Fruit fly (Drosophila melanogaster) whole organism, embryonic: ENCODE measurements around the gene BTBD9.

ENCODE experiments used
- CG11696 ChIP-seq: fragments of 200-800 bp; sonication (Bioruptor generic); IDR thresholded peaks from 2 replicates; pipeline ENCODE4 v1.3.6; 2022; ENCODE audit warnings: missing biosample characterization, missing genetic modification characterization
- CG11723 ChIP-seq: fragments of 200-800 bp; sonication (Bioruptor generic); optimal IDR thresholded peaks from 2 replicates; lab custom pipeline; 2017; ENCODE audit warnings: missing biosample characterization, mild to moderate bottlenecking, missing genetic modification characterization
- CG12104 ChIP-seq: fragments of 200-800 bp; sonication (Bioruptor generic); optimal IDR thresholded peaks from 3 replicates; lab custom pipeline; 2016; ENCODE audit warnings: missing biosample characterization, missing genetic modification characterization
- CG12942 ChIP-seq: fragments of 200-800 bp; sonication (Bioruptor generic); optimal IDR thresholded peaks from 3 replicates; lab custom pipeline; 2016; ENCODE audit warnings: missing biosample characterization, missing genetic modification characterization
- CG13287 ChIP-seq: fragments of 200-800 bp; sonication (Bioruptor generic); IDR thresholded peaks from 2 replicates; pipeline ENCODE4 v1.3.6; 2022; ENCODE audit warnings: missing biosample characterization, missing genetic modification characterization; ENCODE audit not compliant: partially characterized antibody
- CG13424 ChIP-seq: fragments of 200-800 bp; sonication (Bioruptor generic); optimal IDR thresholded peaks from 2 replicates; lab custom pipeline; 2019; ENCODE audit warnings: missing biosample characterization, mild to moderate bottlenecking, missing genetic modification characterization, moderate library complexity
- CG14860 ChIP-seq: fragments of 200-800 bp; sonication (Bioruptor generic); IDR thresholded peaks from 3 replicates; pipeline ENCODE4 v1.3.6; 2022; ENCODE audit warnings: missing biosample characterization, missing genetic modification characterization; ENCODE audit not compliant: partially characterized antibody
- CG17829 ChIP-seq: fragments of 200-800 bp; optimal IDR thresholded peaks from 2 replicates; lab custom pipeline; 2019; ENCODE audit warnings: missing biosample characterization, mild to moderate bottlenecking, missing genetic modification characterization, moderate library complexity
- CG31388 ChIP-seq: fragments of 200-800 bp; sonication (Bioruptor generic); optimal IDR thresholded peaks from 2 replicates; lab custom pipeline; 2016; ENCODE audit warnings: missing biosample characterization, missing genetic modification characterization
- CG3847 ChIP-seq: fragments of 200-800 bp; sonication (Bioruptor generic); IDR thresholded peaks from 2 replicates; pipeline ENCODE4 v1.3.6; 2022; ENCODE audit warnings: missing biosample characterization, missing genetic modification characterization
- CG6765 ChIP-seq: fragments of 200-800 bp; sonication (Bioruptor generic); optimal IDR thresholded peaks from 3 replicates; lab custom pipeline; 2017; ENCODE audit warnings: missing biosample characterization, mild to moderate bottlenecking, missing genetic modification characterization
- CG8281 ChIP-seq: fragments of 200-800 bp; sonication (Bioruptor generic); optimal IDR thresholded peaks from 2 replicates; lab custom pipeline; 2018; ENCODE audit warnings: missing biosample characterization, mild to moderate bottlenecking, missing genetic modification characterization, moderate library complexity
- CG8359 ChIP-seq: fragments of 200-800 bp; sonication (Bioruptor generic); optimal IDR thresholded peaks from 2 replicates; lab custom pipeline; 2017; ENCODE audit warnings: missing biosample characterization, mild to moderate bottlenecking, missing genetic modification characterization, borderline replicate concordance
- D ChIP-seq, 2 experiments: fragments of 200-800 bp in 1 of 2; fragments of >200 bp in 1 of 2; sonication (Bioruptor generic) in 1 of 2; optimal IDR thresholded peaks; 2 replicates in 1 of 2; 3 replicates in 1 of 2; lab custom pipeline; 2017; ENCODE audit warnings: mild to moderate bottlenecking in 1 of 2, missing biosample characterization in 1 of 2, missing genetic modification characterization in 1 of 2, missing genetic modification reagents in 1 of 2
- Dp ChIP-seq: fragments of 200-800 bp; sonication (Bioruptor generic); optimal IDR thresholded peaks from 2 replicates; lab custom pipeline; 2018; ENCODE audit warnings: missing biosample characterization, mild to moderate bottlenecking, missing genetic modification characterization, moderate library complexity
- Fer1 ChIP-seq: fragments of 200-800 bp; sonication (Bioruptor generic); optimal IDR thresholded peaks from 2 replicates; lab custom pipeline; 2017; ENCODE audit warnings: missing biosample characterization, mild to moderate bottlenecking, missing genetic modification characterization
- Fer3 ChIP-seq: fragments of 200-800 bp; sonication (Bioruptor generic); optimal IDR thresholded peaks from 2 replicates; lab custom pipeline; 2018; ENCODE audit warnings: missing biosample characterization, mild to moderate bottlenecking, missing genetic modification characterization, moderate library complexity
- HLH54F ChIP-seq: fragments of 200-800 bp; sonication (Bioruptor generic); optimal IDR thresholded peaks from 3 replicates; lab custom pipeline; 2016; ENCODE audit warnings: missing biosample characterization, missing genetic modification characterization
- Nf-YA ChIP-seq: fragments of 200-800 bp; sonication (Bioruptor generic); IDR thresholded peaks from 2 replicates; pipeline ENCODE4 v1.3.6; 2022; ENCODE audit warnings: missing biosample characterization, missing genetic modification characterization
- Ptx1 ChIP-seq: fragments of 200-800 bp; sonication (Bioruptor generic); IDR thresholded peaks from 2 replicates; pipeline ENCODE4 v1.3.6; 2022; ENCODE audit warnings: missing biosample characterization, missing genetic modification characterization
- Six4 ChIP-seq: fragments of 200-800 bp; sonication (Bioruptor generic); optimal IDR thresholded peaks from 2 replicates; lab custom pipeline; 2016; ENCODE audit warnings: missing biosample characterization, missing genetic modification characterization
- Sry-δ ChIP-seq: fragments of 200-800 bp; sonication (Bioruptor generic); optimal IDR thresholded peaks from 2 replicates; lab custom pipeline; 2016; ENCODE audit warnings: missing biosample characterization, missing genetic modification characterization
- Ssrp ChIP-seq: fragments of 200-800 bp; sonication (Bioruptor generic); optimal IDR thresholded peaks from 2 replicates; lab custom pipeline; 2018; ENCODE audit warnings: missing biosample characterization, mild to moderate bottlenecking, missing genetic modification characterization, moderate library complexity
- Stat92E ChIP-seq, 3 experiments: fragments of >200 bp in 2 of 3; fragments of 200-800 bp in 1 of 3; sonication (Bioruptor generic) in 1 of 3; optimal IDR thresholded peaks; 2 replicates each; lab custom pipeline; 2017 to 2019; ENCODE audit warnings: missing biosample characterization in 3 of 3, missing genetic modification characterization in 3 of 3, mild to moderate bottlenecking in 1 of 3, moderate library complexity in 1 of 3
- TFAM ChIP-seq: fragments of 200-800 bp; sonication (Bioruptor generic); optimal IDR thresholded peaks from 2 replicates; lab custom pipeline; 2017; ENCODE audit warnings: missing biosample characterization, missing genetic modification characterization, inconsistent platforms
- ac ChIP-seq: fragments of 200-800 bp; sonication (Bioruptor generic); optimal IDR thresholded peaks from 3 replicates; lab custom pipeline; 2017; ENCODE audit warnings: missing biosample characterization, mild to moderate bottlenecking, missing genetic modification characterization
- caup ChIP-seq: fragments of 200-800 bp; sonication (Bioruptor generic); optimal IDR thresholded peaks from 3 replicates; lab custom pipeline; 2017; ENCODE audit warnings: missing biosample characterization, mild to moderate bottlenecking, missing genetic modification characterization, moderate library complexity; ENCODE audit not compliant: severe bottlenecking
- cg ChIP-seq: fragments of 200-800 bp; sonication (Bioruptor generic); optimal IDR thresholded peaks from 3 replicates; lab custom pipeline; 2019; ENCODE audit warnings: missing biosample characterization, mild to moderate bottlenecking, missing genetic modification characterization, moderate library complexity
- chn ChIP-seq: fragments of 200-800 bp; sonication (Bioruptor generic); optimal IDR thresholded peaks from 2 replicates; lab custom pipeline; 2016; ENCODE audit warnings: missing biosample characterization, missing genetic modification characterization
- dan ChIP-seq: fragments of 200-800 bp; sonication (Bioruptor generic); IDR thresholded peaks from 2 replicates; pipeline ENCODE4 v1.3.6; 2022; ENCODE audit warnings: missing biosample characterization, missing genetic modification characterization
- danr ChIP-seq: fragments of 200-800 bp; sonication (Bioruptor generic); IDR thresholded peaks from 2 replicates; pipeline ENCODE4 v1.3.6; 2022; ENCODE audit warnings: missing biosample characterization, missing genetic modification characterization
- dati ChIP-seq: fragments of 200-800 bp; sonication (Bioruptor generic); IDR thresholded peaks from 2 replicates; pipeline ENCODE4 v1.3.6; 2022; ENCODE audit warnings: missing biosample characterization, missing genetic modification characterization
- dmrt11E ChIP-seq: fragments of 200-800 bp; sonication (Bioruptor generic); optimal IDR thresholded peaks from 3 replicates; lab custom pipeline; 2018; ENCODE audit warnings: missing biosample characterization, mild to moderate bottlenecking, missing genetic modification characterization, moderate library complexity
- ems ChIP-seq: fragments of 200-800 bp; sonication (Bioruptor generic); optimal IDR thresholded peaks from 3 replicates; lab custom pipeline; 2016; ENCODE audit warnings: missing biosample characterization, missing genetic modification characterization
- eve ChIP-seq, 2 experiments: fragments of >200 bp; optimal IDR thresholded peaks; 2 replicates each; lab custom pipeline; 2017; ENCODE audit warnings: missing biosample characterization in 2 of 2, missing genetic modification characterization in 2 of 2
- ewg ChIP-seq: fragments of 200-800 bp; sonication (Bioruptor generic); optimal IDR thresholded peaks from 3 replicates; lab custom pipeline; 2017; ENCODE audit warnings: mild to moderate bottlenecking, missing biosample characterization, missing genetic modification reagents, missing genetic modification characterization
- fu2 ChIP-seq: fragments of 200-800 bp; sonication (Bioruptor generic); optimal IDR thresholded peaks from 2 replicates; lab custom pipeline; 2016; ENCODE audit warnings: missing biosample characterization, missing genetic modification characterization
- gsb ChIP-seq: fragments of 200-800 bp; sonication (Bioruptor generic); IDR thresholded peaks from 2 replicates; pipeline ENCODE4 v1.3.6; 2022; ENCODE audit warnings: missing biosample characterization, missing genetic modification characterization
- gt ChIP-seq: fragments of 200-800 bp; sonication (Bioruptor generic); IDR thresholded peaks from 2 replicates; pipeline ENCODE4 v1.3.6; 2022; ENCODE audit warnings: missing biosample characterization, missing genetic modification characterization
- inv ChIP-seq: fragments of 200-800 bp; sonication (Bioruptor generic); IDR thresholded peaks from 2 replicates; pipeline ENCODE4 v1.3.6; 2022; ENCODE audit warnings: missing biosample characterization, missing genetic modification characterization; ENCODE audit not compliant: partially characterized antibody
- nmo ChIP-seq: fragments of 200-800 bp; sonication (Bioruptor generic); optimal IDR thresholded peaks from 2 replicates; lab custom pipeline; 2018; ENCODE audit warnings: missing biosample characterization, mild to moderate bottlenecking, missing genetic modification characterization, moderate library complexity
- onecut ChIP-seq: fragments of 200-800 bp; sonication (Bioruptor generic); IDR thresholded peaks from 2 replicates; pipeline ENCODE4 v1.3.6; 2022; ENCODE audit warnings: missing biosample characterization, missing genetic modification characterization
- pita ChIP-seq: fragments of 200-800 bp; sonication (Bioruptor generic); optimal IDR thresholded peaks from 2 replicates; lab custom pipeline; 2017; ENCODE audit warnings: missing biosample characterization, mild to moderate bottlenecking, missing genetic modification characterization
- pnt ChIP-seq: fragments of 200-800 bp; sonication (Bioruptor generic); optimal IDR thresholded peaks from 3 replicates; lab custom pipeline; 2016; ENCODE audit warnings: missing biosample characterization, missing genetic modification characterization
- pzg ChIP-seq: fragments of 200-800 bp; sonication (Bioruptor generic); optimal IDR thresholded peaks from 3 replicates; lab custom pipeline; 2018; ENCODE audit warnings: missing biosample characterization, mild to moderate bottlenecking, missing genetic modification characterization, moderate library complexity
- shn ChIP-seq: fragments of 200-800 bp; sonication (Bioruptor generic); optimal IDR thresholded peaks from 3 replicates; lab custom pipeline; 2016; ENCODE audit warnings: missing biosample characterization, missing genetic modification characterization
- sob ChIP-seq: fragments of 200-800 bp; sonication (Bioruptor generic); IDR thresholded peaks from 2 replicates; pipeline ENCODE4 v1.3.6; 2022; ENCODE audit warnings: missing biosample characterization, missing genetic modification characterization
- trem ChIP-seq: fragments of 200-800 bp; optimal IDR thresholded peaks from 3 replicates; lab custom pipeline; 2019; ENCODE audit warnings: missing biosample characterization, mild to moderate bottlenecking, missing genetic modification characterization, moderate library complexity
- wor ChIP-seq: fragments of 200-800 bp; sonication (Bioruptor generic); IDR thresholded peaks from 2 replicates; pipeline ENCODE4 v1.3.6; 2022; ENCODE audit warnings: missing biosample characterization, missing genetic modification characterization

BTBD9 gene

dm6 chrX:10767350-10768005, 859 bp upstream of the BTBD9 start (continued):
- TF ChIP-seq CG8281 (tag; lab: Kevin White, UChicago) (no peak), CG11723 (GFP tag; lab: Kevin White, UChicago) (peak; percentile 38), CG14860 (GFP tag; lab: Robert Waterston, UW) (no peak), onecut (GFP tag; lab: Robert Waterston, UW) (peak; percentile 83), Fer1 (GFP tag; lab: Kevin White, UChicago) (peak; percentile 73), CG13287 (GFP tag; lab: Robert Waterston, UW) (no peak), fu2 (GFP tag; lab: Kevin White, UChicago) (peak; percentile 48), CG12942 (peak; percentile 36), wor (GFP tag; lab: Robert Waterston, UW) (no peak), Six4 (GFP tag; lab: Kevin White, UChicago) (no peak), CG6765 (GFP tag; lab: Kevin White, UChicago) (peak; percentile 71), danr (GFP tag; lab: Robert Waterston, UW) (no peak), chn (peak; percentile 69), CG13424 (tag; lab: Kevin White, UChicago) (peak; percentile 62), Ssrp (tag; lab: Kevin White, UChicago) (peak; percentile 17), ac (GFP tag; lab: Kevin White, UChicago) (no peak), inv (GFP tag; lab: Robert Waterston, UW) (no peak), dmrt11E (tag; lab: Kevin White, UChicago) (peak; percentile 33), caup (GFP tag; lab: Kevin White, UChicago) (peak; percentile 65), dan (GFP tag; lab: Robert Waterston, UW) (no peak), CG31388 (GFP tag; lab: Kevin White, UChicago) (no peak), Sry-δ (peak; percentile 35), Ptx1 (peak; percentile 56), trem (peak; percentile 15), pnt (GFP tag; lab: Kevin White, UChicago) (peak; percentile 52), TFAM (GFP tag; lab: Kevin White, UChicago) (no peak), CG3847 (GFP tag; lab: Robert Waterston, UW) (peak; percentile 42; the same call in 1 of the 2 replicates), Stat92E (GFP tag; optimal IDR thresholded peaks at IDR 0.05; lab: Kevin White, UChicago) (peak in 1 of 3 experiments; percentile 83), Dp (GFP tag; lab: Kevin White, UChicago) (no peak), D (optimal IDR thresholded peaks at IDR 0.05; lab: Kevin White, UChicago) (peak; percentile 13), D (GFP tag; optimal IDR thresholded peaks at IDR 0.05; lab: Kevin White, UChicago) (peak; percentile 41), cg (GFP tag; lab: Kevin White, UChicago) (peak; percentile 96), sob (GFP tag; lab: Robert Waterston, UW) (peak; percentile 60), CG12104 (GFP tag; lab: Kevin White, UChicago) (no peak), gsb (GFP tag; lab: Robert Waterston, UW) (0 out of 2 replicates have a peak, but pooled peaks have one; percentile 13), ewg (GFP tag; lab: Kevin White, UChicago) (peak; percentile 19), CG8359 (GFP tag; lab: Kevin White, UChicago) (peak; percentile 23), HLH54F (GFP tag; lab: Kevin White, UChicago) (peak; percentile 78), CG11696 (peak; percentile 40), pita (GFP tag; lab: Kevin White, UChicago) (no peak), CG17829 (tag; lab: Kevin White, UChicago) (peak; percentile 43), Fer3 (tag; lab: Kevin White, UChicago) (peak; percentile 58), eve (GFP tag; optimal IDR thresholded peaks at IDR 0.05; lab: Kevin White, UChicago) (no peak), pzg (GFP tag; lab: Kevin White, UChicago) (no peak), ems (peak; percentile 58), Nf-YA (GFP tag; lab: Robert Waterston, UW) (no peak), gt (GFP tag; lab: Robert Waterston, UW) (no peak), dati (no peak), shn (GFP tag; lab: Kevin White, UChicago) (peak; percentile 39), nmo (GFP tag; lab: Kevin White, UChicago) (peak; percentile 32)
